Worm (Caenorhabditis elegans) whole organism, early embryonic: ENCODE results near the gene oac-22.

Experiments used
- F13C5.2 ChIP-seq: sonication (generic microtip); optimal IDR thresholded peaks from 2 replicates; lab custom pipeline; 2017; ENCODE audit warnings: mild to moderate bottlenecking, missing genetic modification characterization, inconsistent platforms, missing compliant biosample characterization
- aly-1 ChIP-seq: sonication (generic microtip); optimal IDR thresholded peaks from 2 replicates; lab custom pipeline; 2016; ENCODE audit warnings: missing genetic modification characterization, missing compliant biosample characterization
- ama-1 ChIP-seq: fragments of 150-350 bp; optimal IDR thresholded peaks from 2 replicates; lab custom pipeline; 2014
- ceh-13 ChIP-seq: fragments of 200-800 bp; sonication (Bioruptor generic); optimal IDR thresholded peaks from 2 replicates; lab custom pipeline; 2018; ENCODE audit warnings: mild to moderate bottlenecking, missing genetic modification characterization, missing compliant biosample characterization
- hnd-1 ChIP-seq: sonication (generic microtip); optimal IDR thresholded peaks from 2 replicates; lab custom pipeline; 2016; ENCODE audit warnings: missing genetic modification characterization, missing compliant biosample characterization
- tbx-37 ChIP-seq: fragments of 200-800 bp; sonication (Bioruptor generic); conservative IDR thresholded peaks from 2 replicates; pipeline ENCODE4 v1.3.6; 2022; ENCODE audit warnings: missing genetic modification reagents, missing genetic modification characterization, missing compliant biosample characterization
- tra-4 ChIP-seq: sonication (generic microtip); optimal IDR thresholded peaks from 2 replicates; lab custom pipeline; 2017; ENCODE audit warnings: missing genetic modification characterization, missing compliant biosample characterization

DNA sequence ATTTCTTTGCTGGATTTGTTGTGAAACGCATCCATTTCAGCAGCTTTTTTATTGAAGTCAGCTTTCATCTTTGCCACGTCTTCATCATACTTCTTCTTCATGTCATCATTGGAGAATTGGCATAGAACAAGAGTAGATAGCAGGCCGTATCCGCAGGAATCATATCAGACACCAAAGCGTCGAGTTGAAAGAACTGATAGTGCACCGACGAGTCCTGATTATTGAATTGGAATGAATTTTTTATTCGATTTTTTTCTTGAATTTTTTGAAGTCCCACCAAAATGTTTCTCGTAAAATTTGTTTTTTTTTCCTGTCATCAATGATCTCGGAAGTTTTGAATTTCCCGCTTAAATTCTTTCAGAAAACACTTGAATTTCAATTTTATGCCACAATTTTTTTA, 20.9 kb downstream of the oac-22 start, which contains the start of gene F56D6.11:
- TF ChIP-seq aly-1 (no peak), ama-1 (lab: Kevin White, UChicago) (no peak), F13C5.2 (tag; lab: Kevin White, UChicago) (no peak), hnd-1 (tag; lab: Kevin White, UChicago) (no peak), ceh-13 (no peak), tbx-37 (no peak), tra-4 (tag; lab: Kevin White, UChicago) (no peak)
